Worm (Caenorhabditis elegans): ENCODE measurements around the gene nspe-1.

DNA sequence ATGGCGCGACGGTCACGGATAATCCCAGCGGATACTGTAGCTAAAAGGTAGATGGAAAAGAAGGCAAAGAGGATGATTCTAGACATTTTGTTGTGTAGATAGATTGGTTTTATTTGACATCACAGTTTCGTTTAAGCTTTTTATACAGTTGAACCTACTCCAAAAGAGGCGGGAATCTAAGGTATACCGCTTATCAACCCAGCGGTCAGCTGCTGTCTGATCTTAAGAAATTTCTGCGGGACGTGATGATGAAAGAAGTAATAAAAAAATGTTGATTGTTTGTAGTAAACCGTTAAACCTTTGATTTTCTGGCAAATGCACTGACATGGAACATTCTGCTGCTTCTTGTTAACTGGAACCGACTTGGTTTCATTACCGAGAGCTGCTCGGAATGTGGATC is 4.6 kb downstream of the nspe-1 start, which contains the start of gene nspe-6:
- TF ChIP-seq ama-1 (optimal IDR thresholded peaks at IDR 0.05) (no peak), snpc-4 (tag; optimal IDR thresholded peaks at IDR 0.05) (no peak), nhr-20 (tag; optimal IDR thresholded peaks at IDR 0.05) (no peak), lin-14 (GFP tag; optimal IDR thresholded peaks at IDR 0.05) (no peak), ztf-4 (tag; optimal IDR thresholded peaks at IDR 0.05) (no peak), mep-1 (tag; optimal IDR thresholded peaks at IDR 0.05) (no peak), nhr-12 (tag; optimal IDR thresholded peaks at IDR 0.05) (no peak), dsc-1 (tag; optimal IDR thresholded peaks at IDR 0.05) (no peak), lin-13 (GFP tag; optimal IDR thresholded peaks at IDR 0.05) (no peak), mdl-1 (tag; optimal IDR thresholded peaks at IDR 0.05) (no peak)

Data from whole organism, L1 larva.